Worm (Caenorhabditis elegans) whole organism, early embryonic: ENCODE results near the gene acly-2.

Experiments
- B0310.2 ChIP-seq: sonication (generic microtip); optimal IDR thresholded peaks from 2 replicates; lab custom pipeline; 2016; ENCODE audit warnings: mild to moderate bottlenecking, missing genetic modification characterization, missing compliant biosample characterization
- F13C5.2 ChIP-seq: sonication (generic microtip); optimal IDR thresholded peaks from 2 replicates; lab custom pipeline; 2017; ENCODE audit warnings: mild to moderate bottlenecking, missing genetic modification characterization, inconsistent platforms, missing compliant biosample characterization
- ama-1 ChIP-seq: fragments of 150-350 bp; optimal IDR thresholded peaks from 2 replicates; lab custom pipeline; 2014
- flt-1 ChIP-seq: fragments of 200-800 bp; sonication (Bioruptor generic); IDR thresholded peaks from 2 replicates; pipeline ENCODE4 v1.3.6; 2022; ENCODE audit warnings: missing genetic modification characterization, missing compliant biosample characterization
- hmbx-1 ChIP-seq: sonication (generic microtip); optimal IDR thresholded peaks from 2 replicates; lab custom pipeline; 2016; ENCODE audit warnings: mild to moderate bottlenecking, missing genetic modification characterization, missing compliant biosample characterization
- hnd-1 ChIP-seq: sonication (generic microtip); optimal IDR thresholded peaks from 2 replicates; lab custom pipeline; 2016; ENCODE audit warnings: missing genetic modification characterization, missing compliant biosample characterization
- pes-1 ChIP-seq: fragments of 200-800 bp; sonication (Bioruptor generic); IDR thresholded peaks from 2 replicates; pipeline ENCODE4 v1.3.6; 2022; ENCODE audit warnings: missing genetic modification reagents, missing genetic modification characterization, missing compliant biosample characterization
- scrt-1 ChIP-seq: fragments of 200-800 bp; sonication (Bioruptor generic); IDR thresholded peaks from 2 replicates; pipeline ENCODE4 v1.3.6; 2022; ENCODE audit warnings: missing genetic modification characterization, missing compliant biosample characterization
- tbx-37 ChIP-seq: fragments of 200-800 bp; sonication (Bioruptor generic); conservative IDR thresholded peaks from 2 replicates; pipeline ENCODE4 v1.3.6; 2022; ENCODE audit warnings: missing genetic modification reagents, missing genetic modification characterization, missing compliant biosample characterization

- TF ChIP-seq flt-1 (GFP tag; lab: Robert Waterston, UW), result no peak
- TF ChIP-seq scrt-1 (GFP tag; lab: Robert Waterston, UW), result no peak
- no peak for TF ChIP-seq ama-1 (lab: Kevin White, UChicago)
- no peak for TF ChIP-seq F13C5.2 (tag; lab: Kevin White, UChicago)
- no peak for TF ChIP-seq hmbx-1 (tag; lab: Kevin White, UChicago)
- TF ChIP-seq tbx-37 (GFP tag; lab: Robert Waterston, UW), result no peak
- no peak for TF ChIP-seq B0310.2 (tag; lab: Kevin White, UChicago)
- no peak for TF ChIP-seq hnd-1 (tag; lab: Kevin White, UChicago)
- TF ChIP-seq pes-1, result no peak
Measured at ce11 chrV:13092349-13092748, 23.9 kb upstream of the acly-2 start, which contains the start of gene lurp-4.
